Worm (Caenorhabditis elegans): ENCODE measurements around the gene ptr-13.

The ptr-13 gene

ce11 chrII:11132542-11132941, 29.7 kb downstream of the ptr-13 start, which contains the start of gene F40F8.11 (continued):
- no peak for TF ChIP-seq ztf-11 (tag; optimal IDR thresholded peaks at IDR 0.05)
- no peak for TF ChIP-seq efl-3 (GFP tag; optimal IDR thresholded peaks at IDR 0.05)

DNA sequence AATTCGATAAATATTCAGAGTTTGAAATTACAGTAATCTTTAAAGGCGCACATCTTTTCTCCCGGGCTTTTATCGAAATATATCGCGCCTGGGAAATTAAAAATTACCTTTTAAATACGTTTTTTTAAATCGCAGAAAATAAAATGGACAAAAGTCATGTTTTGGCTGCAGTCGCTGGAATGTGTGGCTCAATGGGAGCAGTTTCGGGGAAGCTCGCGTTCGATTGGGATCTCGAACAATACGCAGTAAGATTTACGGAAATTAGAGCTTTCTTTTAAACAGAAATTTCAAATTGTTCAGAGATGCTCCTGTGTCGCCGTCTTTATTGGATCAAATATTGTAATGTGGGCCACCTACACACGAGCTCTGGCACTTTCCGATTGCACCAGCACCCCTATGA, 32.8 kb downstream of the ptr-13 start, which contains the start of gene F40F8.12:
F40F8.12 (plus strand) TSS at position 301 of the 400 bp plus-strand sequence.
- TF ChIP-seq ztf-11 (tag; optimal IDR thresholded peaks at IDR 0.05) (no peak), xbp-1 (tag; optimal IDR thresholded peaks at IDR 0.05) (no peak), unc-62 (GFP tag; optimal IDR thresholded peaks at IDR 0.05) (no peak)

ce11 chrII:11128989-11129388, 33.3 kb downstream of the ptr-13 start, which contains the start of gene F40F8.3:
Gene F40F8.3, plus strand, starts transcription at chrII:11129289.
- TF ChIP-seq zag-1 (tag; optimal IDR thresholded peaks at IDR 0.05) (no peak), unc-86 (tag; optimal IDR thresholded peaks at IDR 0.05) (no peak), lsy-2 (tag; optimal IDR thresholded peaks at IDR 0.05) (no peak), ztf-11 (tag; optimal IDR thresholded peaks at IDR 0.05) (no peak), unc-30 (tag; optimal IDR thresholded peaks at IDR 0.05) (no peak), sup-37 (GFP tag; optimal IDR thresholded peaks at IDR 0.05) (no peak), ces-1 (GFP tag; optimal IDR thresholded peaks at IDR 0.05) (no peak), blmp-1 (tag; optimal IDR thresholded peaks at IDR 0.05) (no peak), hpl-2 (GFP tag; optimal IDR thresholded peaks at IDR 0.05) (no peak), snu-23 (GFP tag; optimal IDR thresholded peaks at IDR 0.05) (no peak), aly-2 (tag; optimal IDR thresholded peaks at IDR 0.05) (no peak), aha-1 (tag; optimal IDR thresholded peaks at IDR 0.05) (no peak), xbp-1 (tag; optimal IDR thresholded peaks at IDR 0.05) (no peak), unc-98 (GFP tag; IDR thresholded peaks at IDR 0.05) (no peak), Y116A8C.19 (tag; optimal IDR thresholded peaks at IDR 0.05; ENCODE audit: borderline replicate concordance) (no peak), nhr-84 (tag; optimal IDR thresholded peaks at IDR 0.05) (no peak), unc-62 (GFP tag; optimal IDR thresholded peaks at IDR 0.05) (no peak), rnt-1 (tag; optimal IDR thresholded peaks at IDR 0.05) (no peak), irx-1 (tag; optimal IDR thresholded peaks at IDR 0.05) (no peak), ceh-88 (GFP tag; IDR thresholded peaks at IDR 0.05) (no peak)

- no peak for TF ChIP-seq nhr-76 (tag; optimal IDR thresholded peaks at IDR 0.05)
- TF ChIP-seq grh-1 (GFP tag; IDR thresholded peaks at IDR 0.05): no peak
- no peak for TF ChIP-seq lin-14 (GFP tag; optimal IDR thresholded peaks at IDR 0.05)
- no peak for TF ChIP-seq jun-1 (tag; optimal IDR thresholded peaks at IDR 0.05)
- TF ChIP-seq sptf-1 (tag; optimal IDR thresholded peaks at IDR 0.05): no peak
- no peak for TF ChIP-seq dsc-1 (tag; optimal IDR thresholded peaks at IDR 0.05)
- no peak for TF ChIP-seq nhr-85 (tag)
- no peak for TF ChIP-seq nhr-47 (tag; optimal IDR thresholded peaks at IDR 0.05)
- no peak for TF ChIP-seq alr-1 (tag; optimal IDR thresholded peaks at IDR 0.05; ENCODE audit: borderline replicate concordance)
- no peak for TF ChIP-seq unc-62 (GFP tag; optimal IDR thresholded peaks at IDR 0.05)
- no peak for TF ChIP-seq blmp-1 (tag; optimal IDR thresholded peaks at IDR 0.05)
- no peak for TF ChIP-seq efl-1 (optimal IDR thresholded peaks at IDR 0.05)
- TF ChIP-seq efl-1 (GFP tag; optimal IDR thresholded peaks at IDR 0.05 in 1 of 2): no peak
- no peak for TF ChIP-seq fkh-8 (tag; optimal IDR thresholded peaks at IDR 0.05)
- no peak for TF ChIP-seq lin-39 (tag; optimal IDR thresholded peaks at IDR 0.05)
- TF ChIP-seq zag-1 (tag; optimal IDR thresholded peaks at IDR 0.05): no peak
- TF ChIP-seq zip-4 (GFP tag; optimal IDR thresholded peaks at IDR 0.05): no peak
- TF ChIP-seq nhr-237 (tag; optimal IDR thresholded peaks at IDR 0.05): no peak
These were observed 34.9 kb downstream of the ptr-13 start, which contains the start of gene F40F8.1 for ce11 chrII:11127364-11127763. Gene F40F8.1, plus strand, starts transcription at chrII:11127664.
